Fruit fly (Drosophila melanogaster): ENCODE results near the gene Bre1.

Gene Bre1

dm6 chr3L:5823763-5824445 lies 29.9 kb upstream of the Bre1 start (continued):
- TF ChIP-seq Scr (GFP tag; IDR thresholded peaks at IDR 0.05; ENCODE audit: partially characterized antibody) (no peak), CG10321 (GFP tag; IDR thresholded peaks at IDR 0.05) (peak; percentile 18; the same call in 1 of the 2 replicates), CG12071 (GFP tag; optimal IDR thresholded peaks at IDR 0.05) (peak; percentile 93), CG17568 (GFP tag; optimal IDR thresholded peaks at IDR 0.05) (peak; percentile 89), CkIIα-i1 (GFP tag; IDR thresholded peaks at IDR 0.05) (no peak), knrl (GFP tag; IDR thresholded peaks at IDR 0.05; ENCODE audit: partially characterized antibody) (no peak), CG34224 (GFP tag; IDR thresholded peaks at IDR 0.05; ENCODE audit: partially characterized antibody) (no peak), NC2β (GFP tag; optimal IDR thresholded peaks at IDR 0.05) (peak; percentile 88), Dad (GFP tag; optimal IDR thresholded peaks at IDR 0.05) (peak; percentile 79), CG1792 (GFP tag; optimal IDR thresholded peaks at IDR 0.05) (peak; percentile 84), CG13775 (GFP tag; optimal IDR thresholded peaks at IDR 0.05) (peak; percentile 58), luna (GFP tag; optimal IDR thresholded peaks at IDR 0.05) (no peak), CG13123 (GFP tag; optimal IDR thresholded peaks at IDR 0.05) (peak; percentile 75), tgo (GFP tag; IDR thresholded peaks at IDR 0.05) (peak; percentile 48; the same call in 1 of the 3 replicates), CG2129 (GFP tag; IDR thresholded peaks at IDR 0.05; ENCODE audit: partially characterized antibody) (no peak), CG12769 (tag; optimal IDR thresholded peaks at IDR 0.05) (peak; percentile 76), CG8359 (GFP tag; optimal IDR thresholded peaks at IDR 0.05; ENCODE audit: borderline replicate concordance) (peak; percentile 88), CG13894 (tag; optimal IDR thresholded peaks at IDR 0.05) (no peak), CG17186 (GFP tag; optimal IDR thresholded peaks at IDR 0.05) (peak; percentile 90), fd3F (GFP tag; optimal IDR thresholded peaks at IDR 0.05) (peak; percentile 29), Trl (optimal IDR thresholded peaks at IDR 0.05) (no peak), Trl (GFP tag; optimal IDR thresholded peaks at IDR 0.05) (peak; percentile 89), kay (GFP tag; optimal IDR thresholded peaks at IDR 0.05) (peak; percentile 53), gce (GFP tag; IDR thresholded peaks at IDR 0.05) (peak; percentile 74; the same call in 1 of the 3 replicates), her (GFP tag; optimal IDR thresholded peaks at IDR 0.05) (peak; percentile 72), tio (GFP tag; optimal IDR thresholded peaks at IDR 0.05) (peak; percentile 58), CG4328 (GFP tag; optimal IDR thresholded peaks at IDR 0.05) (peak; percentile 71), CG1233 (GFP tag; optimal IDR thresholded peaks at IDR 0.05) (peak; percentile 90), CG4424 (GFP tag; optimal IDR thresholded peaks at IDR 0.05) (peak; percentile 87), trem (tag; optimal IDR thresholded peaks at IDR 0.05) (peak; percentile 72), Eip74EF (GFP tag; optimal IDR thresholded peaks at IDR 0.05) (peak in 1 of 2 experiments; percentile 76), CG18011 (GFP tag; optimal IDR thresholded peaks at IDR 0.05) (peak; percentile 48), br (optimal IDR thresholded peaks at IDR 0.05) (no peak), Chrac-16 (GFP tag; optimal IDR thresholded peaks at IDR 0.05) (peak; percentile 44), Hmr (GFP tag; optimal IDR thresholded peaks at IDR 0.05) (peak; percentile 70), CG7987 (GFP tag; optimal IDR thresholded peaks at IDR 0.05) (peak; percentile 94), bbx (GFP tag; IDR thresholded peaks at IDR 0.05; ENCODE audit: partially characterized antibody) (no peak), Abd-B (GFP tag; optimal IDR thresholded peaks at IDR 0.05) (peak; percentile 13), CTCF (GFP tag; optimal IDR thresholded peaks at IDR 0.05) (peak; percentile 68), CG6813 (GFP tag; optimal IDR thresholded peaks at IDR 0.05) (peak; percentile 94), Ravus (GFP tag; IDR thresholded peaks at IDR 0.05) (no peak), CG11723 (GFP tag; optimal IDR thresholded peaks at IDR 0.05) (peak; percentile 84), schlank (tag; optimal IDR thresholded peaks at IDR 0.05) (peak; percentile 34), CG6791 (GFP tag; IDR thresholded peaks at IDR 0.05; ENCODE audit: partially characterized antibody) (no peak), D (optimal IDR thresholded peaks at IDR 0.05) (no peak), D (GFP tag; optimal IDR thresholded peaks at IDR 0.05) (peak; percentile 92), al (GFP tag; IDR thresholded peaks at IDR 0.05) (no peak), CG13296 (GFP tag; optimal IDR thresholded peaks at IDR 0.05) (peak; percentile 74), CG1647 (GFP tag; optimal IDR thresholded peaks at IDR 0.05) (peak; percentile 78), CG10462 (GFP tag; optimal IDR thresholded peaks at IDR 0.05) (peak; percentile 81)

Measured in whole organism, embryonic.